Worm (Caenorhabditis elegans): ENCODE results near the gene T24C2.3.
A peak's percentile ranks its signal among the peaks of the same experiment; 100 is the strongest.

ce11 chrX:14581429-14581828 is 38.1 kb downstream of the T24C2.3 start, which contains the start of gene sym-1:
- no peak for TF ChIP-seq lin-13 (tag; optimal IDR thresholded peaks at IDR 0.05)
- no peak for TF ChIP-seq pha-4 (tag; optimal IDR thresholded peaks at IDR 0.05)
- TF ChIP-seq ces-1 (GFP tag; optimal IDR thresholded peaks at IDR 0.05), result no peak
- TF ChIP-seq snpc-4 (tag; optimal IDR thresholded peaks at IDR 0.05), result no peak
- peak; percentile 84 for TF ChIP-seq elt-1 (tag; optimal IDR thresholded peaks at IDR 0.05; ENCODE audit: borderline replicate concordance, insufficient read depth)
- no peak for TF ChIP-seq nhr-76 (tag; optimal IDR thresholded peaks at IDR 0.05)
- no peak for TF ChIP-seq mls-2 (tag; optimal IDR thresholded peaks at IDR 0.05)
- no peak for TF ChIP-seq unc-39 (tag; optimal IDR thresholded peaks at IDR 0.05)
- TF ChIP-seq ceh-83 (GFP tag; optimal IDR thresholded peaks at IDR 0.05), result peak; percentile 27
- TF ChIP-seq nhr-237 (tag; optimal IDR thresholded peaks at IDR 0.05), result no peak
- no peak for TF ChIP-seq mab-5 (tag; optimal IDR thresholded peaks at IDR 0.05)
- no peak for TF ChIP-seq nhr-12 (tag; optimal IDR thresholded peaks at IDR 0.05)

Measured in whole organism, mixed stage, embryonic.